Worm (Caenorhabditis elegans) whole organism, midembryonic: ENCODE results near the gene mlk-1.

ENCODE experiments used
- T22C8.4 ChIP-seq: fragments of 200-800 bp; sonication (Bioruptor generic); IDR thresholded peaks from 2 replicates; pipeline ENCODE4 v1.3.6; 2022; ENCODE audit warnings: missing genetic modification characterization, missing compliant biosample characterization
- cog-1 ChIP-seq: sonication (generic microtip); optimal IDR thresholded peaks from 2 replicates; lab custom pipeline; 2016; ENCODE audit warnings: missing genetic modification characterization, missing compliant biosample characterization
- flt-1 ChIP-seq: fragments of 200-800 bp; sonication (Bioruptor generic); IDR thresholded peaks from 2 replicates; pipeline ENCODE4 v1.3.6; 2022; ENCODE audit warnings: missing genetic modification characterization, missing compliant biosample characterization
- klf-2 ChIP-seq: fragments of 200-800 bp; sonication (Bioruptor generic); conservative IDR thresholded peaks from 2 replicates; pipeline ENCODE4 v1.3.6; 2022; ENCODE audit warnings: missing genetic modification reagents, missing genetic modification characterization, missing compliant biosample characterization
- med-1 ChIP-seq: sonication (generic microtip); optimal IDR thresholded peaks from 2 replicates; lab custom pipeline; 2017; ENCODE audit warnings: missing genetic modification characterization, mild to moderate bottlenecking, missing compliant biosample characterization, antibody characterized with exemption, missing genetic modification reagents; ENCODE audit not compliant: insufficient read depth
- ref-1 ChIP-seq: fragments of 200-800 bp; sonication (Bioruptor generic); conservative IDR thresholded peaks from 2 replicates; pipeline ENCODE4 v1.3.6; 2022; ENCODE audit warnings: missing genetic modification reagents, missing genetic modification characterization, missing compliant biosample characterization
- tab-1 ChIP-seq: fragments of 200-800 bp; sonication (Bioruptor generic); IDR thresholded peaks from 2 replicates; pipeline ENCODE4 v1.3.6; 2022; ENCODE audit warnings: missing genetic modification characterization, missing compliant biosample characterization
- ztf-23 ChIP-seq: fragments of 200-800 bp; sonication (Bioruptor generic); IDR thresholded peaks from 2 replicates; pipeline ENCODE4 v1.3.6; 2022; ENCODE audit warnings: missing genetic modification reagents, missing genetic modification characterization, missing compliant biosample characterization
- ztf-29 ChIP-seq: fragments of 200-800 bp; sonication (Bioruptor generic); IDR thresholded peaks from 2 replicates; pipeline ENCODE4 v1.3.6; 2022; ENCODE audit warnings: missing genetic modification reagents, missing genetic modification characterization, missing compliant biosample characterization

Gene mlk-1

DNA sequence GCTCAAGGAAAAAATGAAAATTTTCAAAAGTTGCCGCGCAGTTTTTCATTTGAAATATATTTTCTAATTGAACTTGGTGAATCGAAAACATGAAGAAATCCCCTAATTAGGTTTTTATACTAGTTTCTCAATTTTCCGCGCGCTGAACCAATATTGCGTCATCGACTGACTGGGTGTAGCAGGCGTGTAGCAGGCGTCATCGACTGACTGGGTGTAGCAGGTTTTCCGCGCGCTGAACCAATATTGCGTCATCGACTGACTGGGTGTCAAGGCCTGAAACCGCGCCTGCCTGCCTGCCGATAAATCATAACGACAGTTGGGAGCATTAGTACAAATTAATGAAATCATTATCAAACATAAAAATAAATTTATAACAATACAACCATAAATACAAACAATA lies 41.3 kb downstream of the mlk-1 start:
- TF ChIP-seq klf-2 (no peak), med-1 (GFP tag; lab: Kevin White, UChicago) (no peak), flt-1 (GFP tag; lab: Robert Waterston, UW) (no peak), ref-1 (no peak), ztf-29 (GFP tag; lab: Robert Waterston, UW) (no peak), T22C8.4 (GFP tag; lab: Robert Waterston, UW) (no peak), cog-1 (tag; lab: Kevin White, UChicago) (no peak), tab-1 (GFP tag; lab: Robert Waterston, UW) (no peak), ztf-23 (GFP tag; lab: Robert Waterston, UW) (no peak)

DNA sequence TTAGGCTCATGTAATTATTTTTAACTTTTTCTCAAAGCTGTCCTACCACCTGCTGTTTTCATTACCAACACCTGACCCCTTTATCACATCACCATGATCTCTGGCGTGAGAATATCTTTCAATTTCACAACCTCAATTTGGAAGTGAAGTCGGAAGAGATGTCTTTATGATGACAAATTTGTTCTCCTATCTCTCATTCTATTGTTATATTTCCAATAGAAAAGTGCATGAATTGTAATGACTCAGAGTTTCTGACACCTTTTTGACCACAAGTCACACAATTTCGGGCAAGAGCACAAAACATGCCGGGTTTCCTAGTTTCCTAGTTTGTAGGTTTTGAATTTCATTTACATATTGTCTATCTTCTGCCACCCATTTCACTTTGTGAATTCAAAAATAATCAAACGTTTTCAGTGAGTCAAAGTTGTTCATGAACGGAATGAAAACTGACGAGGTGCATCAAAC lies 45.8 kb downstream of the mlk-1 start, which contains the start of gene srr-4:
Gene srr-4 (plus strand): TSS at position 415 of the 465 bp plus-strand sequence.
- no peak for TF ChIP-seq med-1 (GFP tag; lab: Kevin White, UChicago)
- no peak for TF ChIP-seq tab-1 (GFP tag; lab: Robert Waterston, UW)
- TF ChIP-seq cog-1 (tag; lab: Kevin White, UChicago) = no peak
- TF ChIP-seq T22C8.4 (GFP tag; lab: Robert Waterston, UW) = no peak
- no peak for TF ChIP-seq ztf-23 (GFP tag; lab: Robert Waterston, UW)
- TF ChIP-seq klf-2 = no peak
- no peak for TF ChIP-seq ztf-29 (GFP tag; lab: Robert Waterston, UW)
- TF ChIP-seq flt-1 (GFP tag; lab: Robert Waterston, UW) = no peak
- TF ChIP-seq ref-1 = no peak

DNA sequence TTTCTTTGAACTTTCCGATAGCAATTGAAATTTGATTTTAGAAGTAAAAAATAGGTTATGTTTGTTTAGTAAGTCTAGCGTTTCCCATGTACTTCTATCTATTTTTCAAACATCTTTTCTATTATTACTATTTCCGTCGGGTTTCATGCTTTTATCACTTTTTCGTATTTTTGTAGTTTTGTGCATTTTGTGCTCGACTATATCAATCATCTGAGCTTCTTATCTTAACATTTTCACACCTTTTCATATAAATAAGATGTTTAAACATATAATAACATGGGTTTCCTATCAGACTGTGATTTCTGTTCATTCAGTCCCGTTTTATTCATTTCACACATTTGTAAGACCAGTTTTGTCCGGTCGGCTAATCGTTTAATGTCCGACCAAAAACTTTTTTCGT lies 46.5 kb downstream of the mlk-1 start:
- no peak for TF ChIP-seq med-1 (GFP tag; lab: Kevin White, UChicago)
- TF ChIP-seq ztf-23 (GFP tag; lab: Robert Waterston, UW) = no peak
- TF ChIP-seq T22C8.4 (GFP tag; lab: Robert Waterston, UW) = no peak
- TF ChIP-seq tab-1 (GFP tag; lab: Robert Waterston, UW) = no peak
- no peak for TF ChIP-seq cog-1 (tag; lab: Kevin White, UChicago)
- no peak for TF ChIP-seq flt-1 (GFP tag; lab: Robert Waterston, UW)
- no peak for TF ChIP-seq ref-1
- no peak for TF ChIP-seq klf-2
- TF ChIP-seq ztf-29 (GFP tag; lab: Robert Waterston, UW) = no peak

DNA sequence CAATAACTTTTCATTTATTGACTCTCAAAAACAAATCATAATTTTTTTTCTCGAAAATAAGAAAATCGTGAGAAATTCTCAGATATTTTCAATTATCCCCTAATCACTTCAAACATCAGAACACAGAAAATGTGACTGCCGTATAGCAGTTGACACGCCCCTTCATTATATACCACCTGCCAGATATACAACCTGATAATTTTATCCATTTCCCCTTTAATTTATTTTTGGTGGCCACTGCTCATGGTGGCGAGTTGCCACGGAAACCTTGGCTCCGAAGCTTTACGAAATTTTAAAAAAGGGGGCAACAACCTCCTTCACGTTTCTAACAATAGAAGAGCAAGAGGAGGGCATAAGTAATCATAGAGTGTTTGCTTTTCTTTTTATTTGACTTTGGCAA lies 47.9 kb downstream of the mlk-1 start:
- TF ChIP-seq ztf-29 (GFP tag; lab: Robert Waterston, UW) = 0 out of 2 replicates have a peak, but pooled peaks have one; percentile 10
- TF ChIP-seq T22C8.4 (GFP tag; lab: Robert Waterston, UW) = no peak
- no peak for TF ChIP-seq tab-1 (GFP tag; lab: Robert Waterston, UW)
- TF ChIP-seq klf-2 = no peak
- no peak for TF ChIP-seq ref-1
- TF ChIP-seq ztf-23 (GFP tag; lab: Robert Waterston, UW) = no peak
- no peak for TF ChIP-seq med-1 (GFP tag; lab: Kevin White, UChicago)
- no peak for TF ChIP-seq flt-1 (GFP tag; lab: Robert Waterston, UW)
- no peak for TF ChIP-seq cog-1 (tag; lab: Kevin White, UChicago)

DNA sequence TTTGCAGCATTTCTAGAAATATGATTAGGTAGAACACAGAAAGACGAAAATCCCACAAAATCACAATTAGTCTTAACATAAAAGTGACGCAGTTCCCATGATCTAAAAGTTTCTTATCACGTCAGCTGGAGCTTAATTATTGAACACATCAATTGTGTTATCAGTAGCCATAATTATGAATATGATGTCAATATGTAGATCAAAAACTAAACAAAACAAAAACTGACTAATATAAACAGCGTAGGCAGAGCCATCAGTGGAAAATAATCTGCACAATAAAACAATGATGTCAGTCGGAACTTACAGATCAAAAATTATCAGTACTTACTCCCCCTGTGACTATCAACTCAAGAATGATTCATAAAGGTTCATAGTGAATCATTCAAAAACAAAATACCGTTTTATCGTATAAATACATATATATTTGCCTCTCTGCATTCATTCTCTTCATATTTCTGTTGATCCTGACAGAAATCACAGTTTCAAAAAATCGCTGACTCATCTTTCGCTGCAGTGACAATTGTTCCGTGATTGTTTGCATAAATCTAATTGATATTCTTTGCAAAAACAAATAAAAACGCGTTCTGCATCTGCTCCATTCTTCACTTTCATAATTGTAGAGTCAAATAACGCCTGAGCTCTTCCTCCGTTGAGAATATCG lies 52.3 kb downstream of the mlk-1 start, which contains the start of gene srr-6:
Gene srr-6 (plus strand): TSS at position 611 of the 661 bp plus-strand sequence.
- TF ChIP-seq ztf-29 (GFP tag; lab: Robert Waterston, UW) (no peak), flt-1 (GFP tag; lab: Robert Waterston, UW) (no peak), ztf-23 (GFP tag; lab: Robert Waterston, UW) (no peak), tab-1 (GFP tag; lab: Robert Waterston, UW) (no peak), med-1 (GFP tag; lab: Kevin White, UChicago) (no peak)
